Fruit fly (Drosophila melanogaster) whole organism, prepupa: Measurements from ENCODE around the gene dbr.

ENCODE experiments used
- CG3032 ChIP-seq: fragments of 200-800 bp; optimal IDR thresholded peaks from 2 replicates; lab custom pipeline; 2019; ENCODE audit warnings: missing biosample characterization, mild to moderate bottlenecking, missing genetic modification characterization, moderate library complexity
- CG4318 ChIP-seq: fragments of 200-800 bp; sonication (Bioruptor generic); optimal IDR thresholded peaks from 3 replicates; lab custom pipeline; 2017; ENCODE audit warnings: missing biosample characterization, mild to moderate bottlenecking, missing genetic modification characterization
- CG7368 ChIP-seq: fragments of 200-800 bp; sonication (Bioruptor generic); optimal IDR thresholded peaks from 3 replicates; lab custom pipeline; 2016; ENCODE audit warnings: missing biosample characterization, missing genetic modification characterization
- Hr4 ChIP-seq: fragments of 200-800 bp; sonication (Bioruptor generic); optimal IDR thresholded peaks from 3 replicates; lab custom pipeline; 2016; ENCODE audit warnings: missing biosample characterization, missing genetic modification characterization
- OdsH ChIP-seq: fragments of 200-800 bp; sonication (Bioruptor generic); optimal IDR thresholded peaks from 3 replicates; lab custom pipeline; 2016; ENCODE audit warnings: missing biosample characterization, missing genetic modification characterization
- Sox102F ChIP-seq: fragments of 200-800 bp; sonication (Bioruptor generic); optimal IDR thresholded peaks from 2 replicates; lab custom pipeline; 2016; ENCODE audit warnings: missing biosample characterization, mild to moderate bottlenecking, missing genetic modification characterization
- Sox14 ChIP-seq: fragments of 200-800 bp; sonication (Bioruptor generic); optimal IDR thresholded peaks from 3 replicates; lab custom pipeline; 2016; ENCODE audit warnings: missing biosample characterization, missing genetic modification characterization
- lz ChIP-seq: fragments of 200-800 bp; sonication (Bioruptor generic); optimal IDR thresholded peaks from 3 replicates; lab custom pipeline; 2016; ENCODE audit warnings: missing biosample characterization, missing genetic modification characterization
- topi ChIP-seq: fragments of 200-800 bp; sonication (Bioruptor generic); optimal IDR thresholded peaks from 3 replicates; lab custom pipeline; 2016; ENCODE audit warnings: missing biosample characterization, missing genetic modification characterization

dm6 chr2L:65354-65949 is 830 bp upstream of the dbr start, which contains the start of gene Cda5:
- TF ChIP-seq CG4318 (no peak), OdsH (GFP tag; lab: Kevin White, UChicago) (no peak), topi (no peak), CG3032 (no peak), Sox102F (GFP tag; lab: Kevin White, UChicago) (no peak), CG7368 (no peak), Sox14 (GFP tag; lab: Kevin White, UChicago) (no peak), lz (GFP tag; lab: Kevin White, UChicago) (no peak), Hr4 (peak; percentile 44)
